Worm (Caenorhabditis elegans) whole organism, midembryonic: ENCODE results near the gene cnc-3.

ENCODE experiments used
- T22C8.4 ChIP-seq: fragments of 200-800 bp; sonication (Bioruptor generic); IDR thresholded peaks from 2 replicates; pipeline ENCODE4 v1.3.6; 2022; ENCODE audit warnings: missing genetic modification characterization, missing compliant biosample characterization
- cog-1 ChIP-seq: sonication (generic microtip); optimal IDR thresholded peaks from 2 replicates; lab custom pipeline; 2016; ENCODE audit warnings: missing genetic modification characterization, missing compliant biosample characterization
- flt-1 ChIP-seq: fragments of 200-800 bp; sonication (Bioruptor generic); IDR thresholded peaks from 2 replicates; pipeline ENCODE4 v1.3.6; 2022; ENCODE audit warnings: missing genetic modification characterization, missing compliant biosample characterization
- med-1 ChIP-seq: sonication (generic microtip); optimal IDR thresholded peaks from 2 replicates; lab custom pipeline; 2017; ENCODE audit warnings: missing genetic modification characterization, mild to moderate bottlenecking, missing compliant biosample characterization, antibody characterized with exemption, missing genetic modification reagents; ENCODE audit not compliant: insufficient read depth
- ref-1 ChIP-seq: fragments of 200-800 bp; sonication (Bioruptor generic); conservative IDR thresholded peaks from 2 replicates; pipeline ENCODE4 v1.3.6; 2022; ENCODE audit warnings: missing genetic modification reagents, missing genetic modification characterization, missing compliant biosample characterization
- tab-1 ChIP-seq: fragments of 200-800 bp; sonication (Bioruptor generic); IDR thresholded peaks from 2 replicates; pipeline ENCODE4 v1.3.6; 2022; ENCODE audit warnings: missing genetic modification characterization, missing compliant biosample characterization
- ztf-23 ChIP-seq: fragments of 200-800 bp; sonication (Bioruptor generic); IDR thresholded peaks from 2 replicates; pipeline ENCODE4 v1.3.6; 2022; ENCODE audit warnings: missing genetic modification reagents, missing genetic modification characterization, missing compliant biosample characterization
- ztf-29 ChIP-seq: fragments of 200-800 bp; sonication (Bioruptor generic); IDR thresholded peaks from 2 replicates; pipeline ENCODE4 v1.3.6; 2022; ENCODE audit warnings: missing genetic modification reagents, missing genetic modification characterization, missing compliant biosample characterization

ce11 chrV:1467444-1467843 is 19.6 kb downstream of the cnc-3 start, which contains the start of gene gid-8:
- TF ChIP-seq flt-1 (no peak), ztf-23 (GFP tag; lab: Robert Waterston, UW) (no peak), cog-1 (no peak), tab-1 (GFP tag; lab: Robert Waterston, UW) (no peak), ztf-29 (GFP tag; lab: Robert Waterston, UW) (no peak), med-1 (GFP tag; lab: Kevin White, UChicago) (no peak), ref-1 (GFP tag; lab: Robert Waterston, UW) (no peak), T22C8.4 (GFP tag; lab: Robert Waterston, UW) (no peak)
